Fruit fly (Drosophila melanogaster) whole organism, embryonic: ENCODE results near the gene CG12470.

ENCODE experiments used
- Antp ChIP-seq: fragments of 200-800 bp; sonication (Bioruptor generic); optimal IDR thresholded peaks from 3 replicates; lab custom pipeline; 2016; ENCODE audit warnings: missing biosample characterization, missing genetic modification characterization
- Asciz ChIP-seq: fragments of 200-800 bp; sonication (Bioruptor generic); optimal IDR thresholded peaks from 2 replicates; lab custom pipeline; 2017; ENCODE audit warnings: missing biosample characterization, mild to moderate bottlenecking, missing genetic modification characterization, missing genetic modification reagents
- Bteb2 ChIP-seq: fragments of 200-800 bp; sonication (Bioruptor generic); optimal IDR thresholded peaks from 2 replicates; lab custom pipeline; 2016; ENCODE audit warnings: missing biosample characterization, missing genetic modification characterization
- CG10431 ChIP-seq: fragments of 200-800 bp; sonication (Bioruptor generic); optimal IDR thresholded peaks from 3 replicates; lab custom pipeline; 2018; ENCODE audit warnings: missing biosample characterization, mild to moderate bottlenecking, missing genetic modification characterization
- CG10543 ChIP-seq: fragments of 200-800 bp; sonication (Bioruptor generic); optimal IDR thresholded peaks from 3 replicates; lab custom pipeline; 2017; ENCODE audit warnings: missing biosample characterization, mild to moderate bottlenecking, missing genetic modification characterization, moderate library complexity
- CG11695 ChIP-seq: fragments of 200-800 bp; sonication (Bioruptor generic); IDR thresholded peaks from 3 replicates; pipeline ENCODE4 v1.3.6; 2022; ENCODE audit warnings: missing biosample characterization, missing genetic modification characterization
- CG12155 ChIP-seq: fragments of 200-800 bp; sonication (Bioruptor generic); optimal IDR thresholded peaks from 3 replicates; lab custom pipeline; 2016; ENCODE audit warnings: missing biosample characterization, missing genetic modification characterization
- CG15011 ChIP-seq: fragments of 200-800 bp; sonication (Bioruptor generic); optimal IDR thresholded peaks from 3 replicates; lab custom pipeline; 2018; ENCODE audit warnings: missing biosample characterization, mild to moderate bottlenecking, missing genetic modification characterization
- CG1529 ChIP-seq: fragments of 200-800 bp; sonication (Bioruptor generic); optimal IDR thresholded peaks from 3 replicates; lab custom pipeline; 2018; ENCODE audit warnings: missing biosample characterization, missing genetic modification characterization
- CG1602 ChIP-seq: fragments of 200-800 bp; sonication (Bioruptor generic); optimal IDR thresholded peaks from 3 replicates; lab custom pipeline; 2016; ENCODE audit warnings: missing biosample characterization, missing genetic modification characterization
- CG18011 ChIP-seq: fragments of 200-800 bp; sonication (Bioruptor generic); optimal IDR thresholded peaks from 2 replicates; lab custom pipeline; 2017; ENCODE audit warnings: missing biosample characterization, missing genetic modification characterization, mild to moderate bottlenecking, moderate library complexity, missing genotype
- CG2120 ChIP-seq: fragments of 200-800 bp; sonication (Bioruptor generic); optimal IDR thresholded peaks from 3 replicates; lab custom pipeline; 2016; ENCODE audit warnings: missing biosample characterization, missing genetic modification characterization
- CG2712 ChIP-seq: fragments of 200-800 bp; optimal IDR thresholded peaks from 3 replicates; lab custom pipeline; 2019; ENCODE audit warnings: missing biosample characterization, mild to moderate bottlenecking, missing genetic modification characterization, moderate library complexity
- CG3407 ChIP-seq: fragments of 200-800 bp; sonication (Bioruptor generic); optimal IDR thresholded peaks from 2 replicates; lab custom pipeline; 2018; ENCODE audit warnings: missing biosample characterization, mild to moderate bottlenecking, missing genetic modification characterization
- CG34224 ChIP-seq: fragments of 200-800 bp; sonication (Bioruptor generic); IDR thresholded peaks from 3 replicates; pipeline ENCODE4 v1.3.6; 2022; ENCODE audit warnings: missing biosample characterization, missing genetic modification characterization; ENCODE audit not compliant: partially characterized antibody
- CG4404 ChIP-seq: fragments of 200-800 bp; sonication (Bioruptor generic); IDR thresholded peaks from 2 replicates; pipeline ENCODE4 v1.3.6; 2022; ENCODE audit warnings: missing biosample characterization, missing genetic modification characterization
- CG4730 ChIP-seq: fragments of 200-800 bp; sonication (Bioruptor generic); IDR thresholded peaks from 2 replicates; pipeline ENCODE4 v1.3.6; 2022; ENCODE audit warnings: missing biosample characterization, missing genetic modification characterization
- CG6765 ChIP-seq: fragments of 200-800 bp; sonication (Bioruptor generic); optimal IDR thresholded peaks from 3 replicates; lab custom pipeline; 2017; ENCODE audit warnings: missing biosample characterization, mild to moderate bottlenecking, missing genetic modification characterization
- CG9215 ChIP-seq: fragments of 200-800 bp; sonication (Bioruptor generic); IDR thresholded peaks from 2 replicates; pipeline ENCODE4 v1.3.6; 2022; ENCODE audit warnings: missing biosample characterization, missing genetic modification characterization
- CG9609 ChIP-seq: fragments of 200-800 bp; sonication (Bioruptor generic); optimal IDR thresholded peaks from 3 replicates; lab custom pipeline; 2016; ENCODE audit warnings: missing biosample characterization, missing genetic modification characterization
- CoRest ChIP-seq: fragments of 200-800 bp; sonication (Bioruptor generic); optimal IDR thresholded peaks from 3 replicates; lab custom pipeline; 2018; ENCODE audit warnings: missing biosample characterization, mild to moderate bottlenecking, missing genetic modification characterization, moderate library complexity
- E2f1 ChIP-seq: fragments of 200-800 bp; sonication (Bioruptor generic); IDR thresholded peaks from 2 replicates; pipeline ENCODE4 v1.3.6; 2022; ENCODE audit warnings: missing biosample characterization, missing genetic modification characterization
- Ets65A ChIP-seq: fragments of 200-800 bp; sonication (Bioruptor generic); peaks from one replicate; lab custom pipeline; 2016; ENCODE audit warnings: missing biosample characterization, missing genetic modification characterization
- Fer1 ChIP-seq: fragments of 200-800 bp; sonication (Bioruptor generic); optimal IDR thresholded peaks from 2 replicates; lab custom pipeline; 2017; ENCODE audit warnings: missing biosample characterization, mild to moderate bottlenecking, missing genetic modification characterization
- GATAe ChIP-seq: fragments of 200-800 bp; sonication (Bioruptor generic); conservative IDR thresholded peaks from 2 replicates; pipeline ENCODE4 v1.3.6; 2022; ENCODE audit warnings: missing biosample characterization, missing genetic modification characterization
- HLHmδ ChIP-seq: fragments of 200-800 bp; sonication (Bioruptor generic); optimal IDR thresholded peaks from 2 replicates; lab custom pipeline; 2018; ENCODE audit warnings: missing biosample characterization, mild to moderate bottlenecking, missing genetic modification characterization, moderate library complexity
- Hr39 ChIP-seq: fragments of >200 bp; optimal IDR thresholded peaks from 2 replicates; lab custom pipeline; 2017
- MESR4 ChIP-seq: fragments of 200-800 bp; sonication (Bioruptor generic); optimal IDR thresholded peaks from 2 replicates; lab custom pipeline; 2018; ENCODE audit warnings: missing biosample characterization, mild to moderate bottlenecking, missing genetic modification characterization, moderate library complexity
- Rfx ChIP-seq: fragments of 200-800 bp; sonication (Bioruptor generic); IDR thresholded peaks from 2 replicates; pipeline ENCODE4 v1.3.6; 2022; ENCODE audit warnings: missing biosample characterization, missing genetic modification characterization
- TFAM ChIP-seq: fragments of 200-800 bp; sonication (Bioruptor generic); optimal IDR thresholded peaks from 2 replicates; lab custom pipeline; 2017; ENCODE audit warnings: missing biosample characterization, missing genetic modification characterization, inconsistent platforms
- Usf ChIP-seq: fragments of 200-800 bp; sonication (Bioruptor generic); optimal IDR thresholded peaks from 2 replicates; lab custom pipeline; 2017; ENCODE audit warnings: missing genotype, missing biosample characterization, missing genetic modification characterization
- ab ChIP-seq: fragments of 200-800 bp; sonication (Bioruptor generic); optimal IDR thresholded peaks from 2 replicates; lab custom pipeline; 2016; ENCODE audit warnings: missing biosample characterization, missing genetic modification characterization
- dmrt99B ChIP-seq: fragments of 200-800 bp; sonication (Bioruptor generic); optimal IDR thresholded peaks from 2 replicates; lab custom pipeline; 2018; ENCODE audit warnings: missing biosample characterization, mild to moderate bottlenecking, missing genetic modification characterization, moderate library complexity
- en ChIP-seq: fragments of 200-800 bp; sonication (Bioruptor generic); optimal IDR thresholded peaks from 2 replicates; lab custom pipeline; 2016; ENCODE audit warnings: missing biosample characterization, missing genetic modification characterization
- eyg ChIP-seq: fragments of 200-800 bp; sonication (Bioruptor generic); optimal IDR thresholded peaks from 3 replicates; lab custom pipeline; 2016; ENCODE audit warnings: missing biosample characterization, missing genetic modification characterization
- fu2 ChIP-seq: fragments of 200-800 bp; sonication (Bioruptor generic); optimal IDR thresholded peaks from 2 replicates; lab custom pipeline; 2016; ENCODE audit warnings: missing biosample characterization, missing genetic modification characterization
- grn ChIP-seq: fragments of 200-800 bp; sonication (Bioruptor generic); optimal IDR thresholded peaks from 3 replicates; lab custom pipeline; 2017; ENCODE audit warnings: missing biosample characterization, missing genetic modification characterization
- gro ChIP-seq: fragments of 200-800 bp; sonication (Bioruptor generic); optimal IDR thresholded peaks from 2 replicates; lab custom pipeline; 2016; ENCODE audit warnings: missing biosample characterization, missing genetic modification characterization
- hth ChIP-seq: fragments of >200 bp; optimal IDR thresholded peaks from 2 replicates; lab custom pipeline; 2017; ENCODE audit warnings: inconsistent platforms
- knrl ChIP-seq: fragments of 200-800 bp; sonication (Bioruptor generic); IDR thresholded peaks from 3 replicates; pipeline ENCODE4 v1.3.6; 2022; ENCODE audit warnings: missing biosample characterization, missing genetic modification characterization; ENCODE audit not compliant: partially characterized antibody
- mirr ChIP-seq: fragments of 200-800 bp; sonication (Bioruptor generic); optimal IDR thresholded peaks from 3 replicates; lab custom pipeline; 2018; ENCODE audit warnings: missing biosample characterization, mild to moderate bottlenecking, missing genetic modification characterization
- nau ChIP-seq: fragments of 200-800 bp; sonication (Bioruptor generic); optimal IDR thresholded peaks from 3 replicates; lab custom pipeline; 2017; ENCODE audit warnings: missing biosample characterization, mild to moderate bottlenecking, missing genetic modification characterization, missing genetic modification reagents
- nom ChIP-seq: fragments of 200-800 bp; sonication (Bioruptor generic); optimal IDR thresholded peaks from 2 replicates; lab custom pipeline; 2017; ENCODE audit warnings: missing biosample characterization, missing genetic modification characterization, mild to moderate bottlenecking, moderate library complexity, missing genetic modification reagents
- phol ChIP-seq: fragments of 200-800 bp; sonication (Bioruptor generic); optimal IDR thresholded peaks from 3 replicates; lab custom pipeline; 2018; ENCODE audit warnings: missing biosample characterization, mild to moderate bottlenecking, missing genetic modification characterization, moderate library complexity
- pita ChIP-seq: fragments of 200-800 bp; sonication (Bioruptor generic); optimal IDR thresholded peaks from 2 replicates; lab custom pipeline; 2017; ENCODE audit warnings: missing biosample characterization, mild to moderate bottlenecking, missing genetic modification characterization
- ranshi ChIP-seq: fragments of 200-800 bp; sonication (Bioruptor generic); IDR thresholded peaks from 2 replicates; pipeline ENCODE4 v1.3.6; 2022; ENCODE audit warnings: missing biosample characterization, missing genetic modification characterization
- so ChIP-seq: fragments of 200-800 bp; sonication (Bioruptor generic); IDR thresholded peaks from 3 replicates; pipeline ENCODE4 v1.3.6; 2022; ENCODE audit warnings: missing biosample characterization, missing genetic modification characterization
- sr ChIP-seq: fragments of 200-800 bp; sonication (Bioruptor generic); IDR thresholded peaks from 3 replicates; pipeline ENCODE4 v1.3.6; 2022; ENCODE audit warnings: missing biosample characterization, missing genetic modification characterization
- unpg ChIP-seq: fragments of 200-800 bp; sonication (Bioruptor generic); optimal IDR thresholded peaks from 3 replicates; lab custom pipeline; 2018; ENCODE audit warnings: missing biosample characterization, mild to moderate bottlenecking, missing genetic modification characterization, moderate library complexity
- zfh1 ChIP-seq: fragments of 200-800 bp; sonication (Bioruptor generic); IDR thresholded peaks from 3 replicates; pipeline ENCODE4 v1.3.6; 2022; ENCODE audit warnings: missing biosample characterization, missing genetic modification characterization
- zfh2 ChIP-seq: fragments of 200-800 bp; sonication (Bioruptor generic); optimal IDR thresholded peaks from 2 replicates; lab custom pipeline; 2016; ENCODE audit warnings: missing biosample characterization, missing genetic modification characterization

Gene CG12470

dm6 chrX:263728-264344 lies 43.6 kb upstream of the CG12470 start, which contains the start of gene CG13377 (continued):
- no peak for TF ChIP-seq Bteb2
- TF ChIP-seq Fer1 (GFP tag; lab: Kevin White, UChicago), result peak; percentile 10
- no peak for TF ChIP-seq gro (GFP tag; lab: Kevin White, UChicago)
- TF ChIP-seq CG6765 (GFP tag; lab: Kevin White, UChicago), result no peak
- no peak for TF ChIP-seq eyg (GFP tag; lab: Kevin White, UChicago)
- peak; percentile 50 for TF ChIP-seq unpg (GFP tag; lab: Kevin White, UChicago)
- TF ChIP-seq Usf (GFP tag; lab: Kevin White, UChicago), result no peak
- no peak for TF ChIP-seq fu2 (GFP tag; lab: Kevin White, UChicago)
- no peak for TF ChIP-seq CG1529 (GFP tag; lab: Kevin White, UChicago)
- no peak for TF ChIP-seq nom (GFP tag; lab: Kevin White, UChicago)
- TF ChIP-seq CG15011 (GFP tag; lab: Kevin White, UChicago), result no peak
- 0 out of 3 replicates have a peak, but pooled peaks have one; percentile 17 for TF ChIP-seq zfh1
- peak; percentile 48; the same call in 1 of the 2 replicates for TF ChIP-seq ranshi (GFP tag; lab: Robert Waterston, UW)
- TF ChIP-seq Rfx, result no peak; the same call in 1 of the 2 replicates
- TF ChIP-seq en (GFP tag; lab: Kevin White, UChicago), result no peak
- no peak for TF ChIP-seq CG18011 (GFP tag; lab: Kevin White, UChicago)
- TF ChIP-seq so, result 0 out of 3 replicates have a peak, but pooled peaks have one; percentile 17
- TF ChIP-seq ab (GFP tag; lab: Kevin White, UChicago), result no peak
- no peak for TF ChIP-seq zfh2 (GFP tag; lab: Kevin White, UChicago)
- TF ChIP-seq mirr (GFP tag; lab: Kevin White, UChicago), result no peak
- TF ChIP-seq GATAe (GFP tag; lab: Robert Waterston, UW), result no peak
- TF ChIP-seq CG34224, result no peak
- TF ChIP-seq CG4404, result no peak
- TF ChIP-seq CG9215, result no peak
- TF ChIP-seq E2f1 (GFP tag; lab: Robert Waterston, UW), result no peak
- TF ChIP-seq phol (tag; lab: Kevin White, UChicago), result no peak
- peak; percentile 25 for TF ChIP-seq CG2120
- TF ChIP-seq TFAM (GFP tag; lab: Kevin White, UChicago), result no peak
- TF ChIP-seq Hr39 (lab: Kevin White, UChicago), result no peak
- TF ChIP-seq grn, result no peak
- no peak for TF ChIP-seq MESR4
- peak; percentile 43 for TF ChIP-seq CG10543
- TF ChIP-seq CG4730, result 0 out of 2 replicates have a peak, but pooled peaks have one; percentile 23
- no peak for TF ChIP-seq CoRest
- no peak for TF ChIP-seq CG1602 (GFP tag; lab: Kevin White, UChicago)
- TF ChIP-seq CG12155 (GFP tag; lab: Kevin White, UChicago), result no peak
- TF ChIP-seq nau (GFP tag; lab: Kevin White, UChicago), result no peak
- 0 out of 3 replicates have a peak, but pooled peaks have one; percentile 25 for TF ChIP-seq CG11695 (GFP tag; lab: Robert Waterston, UW)
- TF ChIP-seq CG10431, result no peak
- no peak for TF ChIP-seq Antp (GFP tag; lab: Kevin White, UChicago)
- no peak for TF ChIP-seq pita
- peak; percentile 46 for TF ChIP-seq CG2712 (tag; lab: Kevin White, UChicago)
- no peak for TF ChIP-seq HLHmδ (GFP tag; lab: Kevin White, UChicago)
- TF ChIP-seq CG3407 (GFP tag; lab: Kevin White, UChicago), result no peak
- no peak for TF ChIP-seq sr (GFP tag; lab: Robert Waterston, UW)
- no peak for TF ChIP-seq CG9609 (GFP tag; lab: Kevin White, UChicago)
- TF ChIP-seq dmrt99B, result peak; percentile 29
- no peak for TF ChIP-seq hth (lab: Kevin White, UChicago)
- no peak for TF ChIP-seq Ets65A (GFP tag; lab: Kevin White, UChicago)
- TF ChIP-seq Asciz, result no peak
- no peak for TF ChIP-seq knrl (GFP tag; lab: Robert Waterston, UW)
